Worm (Caenorhabditis elegans): Measurements from ENCODE around the gene ttbk-2.2.
A peak's percentile ranks its signal among the peaks of the same experiment; 100 is the strongest.
"Not testable (repeated sequence)": the region's sequence is repeated elsewhere in the genome, so short reads cannot be mapped to it uniquely, and the experiment has no call there.

Gene ttbk-2.2

DNA sequence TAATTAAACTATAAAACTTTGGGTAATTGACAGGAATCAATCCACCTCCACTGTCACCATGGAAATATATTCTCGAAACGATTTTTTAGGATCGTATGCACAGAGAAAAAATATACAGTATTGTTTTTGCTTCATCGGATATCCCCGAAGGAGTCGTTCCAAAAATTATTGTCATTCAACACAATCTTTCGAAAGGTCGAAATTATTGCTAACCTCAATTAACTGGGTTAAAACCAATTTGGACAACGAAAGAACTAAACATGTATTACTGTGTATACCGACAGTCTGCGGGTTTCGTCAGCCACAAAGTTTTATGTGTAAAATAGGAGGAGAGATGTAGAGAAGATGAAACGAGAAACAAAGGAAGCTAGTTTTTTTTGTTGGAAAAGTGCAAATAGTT lies 3.5 kb downstream of the ttbk-2.2 start (continued):
- peak in 1 of 2 experiments; percentile 12 for TF ChIP-seq efl-1 (optimal IDR thresholded peaks at IDR 0.05)
- no peak for TF ChIP-seq efl-1 (GFP tag; optimal IDR thresholded peaks at IDR 0.05 in 1 of 2)
- no peak for TF ChIP-seq C34B4.2 (tag; optimal IDR thresholded peaks at IDR 0.05)
- peak; percentile 75 for TF ChIP-seq nhr-85 (tag)
- no peak for TF ChIP-seq egl-27 (tag; optimal IDR thresholded peaks at IDR 0.05)
- TF ChIP-seq tbx-2 (tag; optimal IDR thresholded peaks at IDR 0.05): no peak
- TF ChIP-seq unc-86 (tag; optimal IDR thresholded peaks at IDR 0.05): no peak
- TF ChIP-seq rnt-1 (tag; optimal IDR thresholded peaks at IDR 0.05): peak; percentile 16
- no peak for TF ChIP-seq lin-39 (tag; optimal IDR thresholded peaks at IDR 0.05)
- TF ChIP-seq tlp-1 (tag; optimal IDR thresholded peaks at IDR 0.05): no peak
- no peak for TF ChIP-seq nhr-84 (tag; optimal IDR thresholded peaks at IDR 0.05)
- peak; percentile 64 for TF ChIP-seq lin-14 (GFP tag; optimal IDR thresholded peaks at IDR 0.05)
- no peak for TF ChIP-seq aha-1 (tag; optimal IDR thresholded peaks at IDR 0.05)
- no peak for TF ChIP-seq unc-98 (GFP tag; IDR thresholded peaks at IDR 0.05)

DNA sequence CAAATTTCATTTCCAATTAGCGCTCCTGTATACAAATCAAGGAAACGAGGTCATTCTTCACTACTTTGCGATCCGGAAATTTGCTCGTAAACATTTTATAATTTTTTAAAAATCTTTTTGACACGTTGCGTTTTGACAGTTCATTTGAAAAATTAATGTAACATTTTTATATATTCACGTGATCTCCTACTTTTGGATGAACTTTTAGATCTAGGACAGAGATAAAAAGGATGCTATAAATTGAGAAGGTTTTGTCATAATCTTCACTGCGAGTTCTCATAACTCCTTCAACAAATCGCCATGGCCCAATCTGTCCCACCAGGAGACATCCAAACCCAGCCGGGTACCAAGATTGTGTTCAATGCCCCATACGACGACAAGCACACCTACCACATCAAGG lies 4.5 kb downstream of the ttbk-2.2 start, which contains the start of gene msp-57:
Gene msp-57, plus strand, starts transcription at position 301 of the 400 bp plus-strand sequence.
- not testable (repeated sequence) for TF ChIP-seq nhr-20, irx-1, pax-3 (tag; optimal IDR thresholded peaks at IDR 0.05)

DNA sequence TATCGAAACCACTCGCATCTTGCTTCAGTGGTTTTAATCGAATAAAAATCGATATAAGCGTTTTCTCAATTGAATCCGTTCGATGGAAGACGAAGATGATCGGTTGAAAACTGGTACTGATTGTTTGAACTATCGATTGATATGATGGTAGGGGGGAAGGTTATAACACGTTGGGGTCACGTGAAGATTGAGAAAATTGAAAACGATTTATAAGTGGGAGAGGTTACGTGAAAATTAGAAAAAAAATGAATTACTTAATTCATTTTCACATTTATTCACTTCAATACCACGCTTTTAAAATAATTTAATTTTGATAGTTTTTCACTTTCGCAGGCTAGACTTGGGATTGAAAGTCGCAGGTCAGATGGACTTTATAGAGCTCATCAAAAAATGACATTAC lies 5.8 kb downstream of the ttbk-2.2 start, which contains the start of gene C09B9.7:
Gene C09B9.7, minus strand, starts transcription at position 101 of the 400 bp plus-strand sequence.
- TF ChIP-seq mep-1 (tag; optimal IDR thresholded peaks at IDR 0.05): no peak
- no peak for TF ChIP-seq hpl-2 (GFP tag; optimal IDR thresholded peaks at IDR 0.05)

DNA sequence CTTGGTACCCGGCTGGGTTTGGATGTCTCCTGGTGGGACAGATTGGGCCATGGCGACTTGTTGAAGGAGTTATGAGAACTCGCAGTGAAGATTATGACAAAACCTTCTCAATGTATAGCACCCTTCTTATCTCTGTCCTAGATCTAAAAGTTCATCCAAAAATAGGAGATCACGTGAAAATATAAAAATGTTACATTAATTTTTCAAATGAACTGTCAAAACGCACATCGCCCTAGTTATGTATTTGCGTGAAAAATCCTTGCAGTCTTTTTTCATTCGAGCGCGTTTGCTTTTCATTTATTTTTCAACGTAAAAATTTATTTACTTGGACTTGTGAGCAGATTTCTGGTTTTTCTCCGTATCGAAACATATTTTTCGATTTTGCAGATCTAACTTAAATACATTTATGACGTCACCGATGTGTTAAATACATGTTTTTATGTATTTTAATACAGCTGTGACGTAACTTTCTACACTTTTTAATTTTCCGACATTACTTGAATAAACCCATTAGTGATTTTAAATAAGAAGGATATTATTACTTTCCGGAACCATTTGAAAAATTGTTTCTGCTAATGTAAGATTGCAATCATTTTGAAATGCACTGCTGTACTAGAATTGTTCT lies 10.7 kb downstream of the ttbk-2.2 start, which contains the start of gene msp-55:
Gene msp-55, minus strand, starts transcription at position 51 of the 625 bp plus-strand sequence.
- TF ChIP-seq pqm-1 (tag; optimal IDR thresholded peaks at IDR 0.05): no peak
- TF ChIP-seq hlh-17 (GFP tag; optimal IDR thresholded peaks at IDR 0.05; ENCODE audit: borderline replicate concordance): no peak
- TF ChIP-seq mep-1 (tag; optimal IDR thresholded peaks at IDR 0.05): no peak
- TF ChIP-seq hlh-4 (tag; optimal IDR thresholded peaks at IDR 0.05): no peak
- no peak for TF ChIP-seq vab-15 (tag; optimal IDR thresholded peaks at IDR 0.05)
- no peak for TF ChIP-seq xbp-1 (tag; optimal IDR thresholded peaks at IDR 0.05)
- TF ChIP-seq tlp-1 (tag; optimal IDR thresholded peaks at IDR 0.05): no peak
- no peak for TF ChIP-seq ztf-4 (tag; optimal IDR thresholded peaks at IDR 0.05)
- TF ChIP-seq ceh-82 (tag; optimal IDR thresholded peaks at IDR 0.05): no peak
- TF ChIP-seq lin-39 (tag; optimal IDR thresholded peaks at IDR 0.05): no peak
- TF ChIP-seq unc-30 (tag; optimal IDR thresholded peaks at IDR 0.05): no peak
- no peak for TF ChIP-seq C34B4.2 (tag; optimal IDR thresholded peaks at IDR 0.05)
- no peak for TF ChIP-seq blmp-1 (tag; optimal IDR thresholded peaks at IDR 0.05)
- no peak for TF ChIP-seq snpc-4 (tag; optimal IDR thresholded peaks at IDR 0.05)
- no peak for TF ChIP-seq F16B12.6 (tag; optimal IDR thresholded peaks at IDR 0.05)
- no peak for TF ChIP-seq nhr-28 (tag; optimal IDR thresholded peaks at IDR 0.05)
- no peak for TF ChIP-seq fos-1 (tag; optimal IDR thresholded peaks at IDR 0.05)
- TF ChIP-seq efl-3 (GFP tag; optimal IDR thresholded peaks at IDR 0.05): no peak

DNA sequence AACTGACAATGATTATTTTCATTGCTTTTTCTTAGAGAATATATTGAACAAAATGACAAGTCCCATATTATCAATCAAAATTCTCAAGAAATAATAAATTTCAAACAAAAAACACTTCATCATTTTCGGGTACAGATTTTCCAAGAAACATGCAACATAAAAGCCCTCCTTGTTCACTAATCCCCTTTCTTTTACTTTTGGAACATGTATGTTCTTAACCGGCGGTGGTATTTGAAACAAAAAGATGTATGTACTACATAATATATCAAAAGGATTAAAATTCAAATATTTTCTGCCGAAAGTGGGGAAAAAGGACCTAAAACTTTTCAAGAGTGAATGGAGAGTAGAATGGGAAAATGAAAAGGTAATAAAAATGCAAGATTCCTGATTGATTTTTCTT lies 12.5 kb downstream of the ttbk-2.2 start:
- TF ChIP-seq nhr-90 (tag; optimal IDR thresholded peaks at IDR 0.05; ENCODE audit: poor library complexity): no peak
- TF ChIP-seq hlh-17 (GFP tag; optimal IDR thresholded peaks at IDR 0.05; ENCODE audit: borderline replicate concordance): no peak
- no peak for TF ChIP-seq zag-1 (tag; optimal IDR thresholded peaks at IDR 0.05)
- no peak for TF ChIP-seq mef-2 (tag; optimal IDR thresholded peaks at IDR 0.05)
- peak; percentile 48; the same call in 1 of the 2 replicates for TF ChIP-seq mab-9 (GFP tag; IDR thresholded peaks at IDR 0.05)
- no peak for TF ChIP-seq pax-3 (tag; optimal IDR thresholded peaks at IDR 0.05)
- TF ChIP-seq nhr-77 (tag; optimal IDR thresholded peaks at IDR 0.05): no peak
- TF ChIP-seq efl-3 (GFP tag; optimal IDR thresholded peaks at IDR 0.05): no peak
- no peak for TF ChIP-seq ceh-90 (tag; optimal IDR thresholded peaks at IDR 0.05)
- TF ChIP-seq elt-2 (tag; optimal IDR thresholded peaks at IDR 0.05): no peak
- TF ChIP-seq unc-30 (tag; optimal IDR thresholded peaks at IDR 0.05): peak; percentile 62
- no peak for TF ChIP-seq egl-13 (tag; optimal IDR thresholded peaks at IDR 0.05)
- no peak for TF ChIP-seq sox-4 (tag; optimal IDR thresholded peaks at IDR 0.05)

Measured in whole organism, L1 larva.